Fruit fly (Drosophila melanogaster) whole organism, embryonic: Measurements from ENCODE around the gene SpdS.
A peak's percentile ranks its signal among the peaks of the same experiment; 100 is the strongest.

ENCODE experiments used
- ATbp ChIP-seq: fragments of 200-800 bp; sonication (Bioruptor generic); optimal IDR thresholded peaks from 2 replicates; lab custom pipeline; 2017; ENCODE audit warnings: missing biosample characterization, mild to moderate bottlenecking, missing genetic modification characterization, missing genetic modification reagents
- Ada2b ChIP-seq: fragments of 200-800 bp; sonication (Bioruptor generic); IDR thresholded peaks from 2 replicates; pipeline ENCODE4 v1.3.6; 2022; ENCODE audit warnings: missing biosample characterization, missing genetic modification characterization
- Atf6 ChIP-seq: fragments of 200-800 bp; sonication (Bioruptor generic); IDR thresholded peaks from 2 replicates; pipeline ENCODE4 v1.3.6; 2022; ENCODE audit warnings: missing biosample characterization, missing genetic modification characterization
- Bteb2 ChIP-seq: fragments of 200-800 bp; sonication (Bioruptor generic); optimal IDR thresholded peaks from 2 replicates; lab custom pipeline; 2016; ENCODE audit warnings: missing biosample characterization, missing genetic modification characterization
- CG10366 ChIP-seq: fragments of 200-800 bp; sonication (Bioruptor generic); IDR thresholded peaks from 2 replicates; pipeline ENCODE4 v1.3.6; 2022; ENCODE audit warnings: missing biosample characterization, missing genetic modification characterization
- CG11504 ChIP-seq: fragments of 200-800 bp; sonication (Bioruptor generic); optimal IDR thresholded peaks from 3 replicates; lab custom pipeline; 2019; ENCODE audit warnings: missing biosample characterization, mild to moderate bottlenecking, missing genetic modification characterization, moderate library complexity
- CG12942 ChIP-seq: fragments of 200-800 bp; sonication (Bioruptor generic); optimal IDR thresholded peaks from 3 replicates; lab custom pipeline; 2016; ENCODE audit warnings: missing biosample characterization, missing genetic modification characterization
- CG2116 ChIP-seq: fragments of 200-800 bp; sonication (Bioruptor generic); optimal IDR thresholded peaks from 3 replicates; lab custom pipeline; 2018; ENCODE audit warnings: missing biosample characterization, mild to moderate bottlenecking, missing genetic modification characterization
- CG30403 ChIP-seq: fragments of 200-800 bp; sonication (Bioruptor generic); optimal IDR thresholded peaks from 3 replicates; lab custom pipeline; 2016; ENCODE audit warnings: missing biosample characterization, missing genetic modification characterization
- CG32532 ChIP-seq: fragments of 200-800 bp; sonication (Bioruptor generic); IDR thresholded peaks from 2 replicates; pipeline ENCODE4 v1.3.6; 2022; ENCODE audit warnings: missing biosample characterization, missing genetic modification characterization
- CG32767 ChIP-seq: fragments of 200-800 bp; sonication (Bioruptor generic); IDR thresholded peaks from 2 replicates; pipeline ENCODE4 v1.3.6; 2022; ENCODE audit warnings: missing biosample characterization, missing genetic modification characterization
- CG4820 ChIP-seq: fragments of 200-800 bp; sonication (Bioruptor generic); optimal IDR thresholded peaks from 3 replicates; lab custom pipeline; 2016; ENCODE audit warnings: missing biosample characterization, missing genetic modification characterization
- CG5245 ChIP-seq: fragments of 200-800 bp; sonication (Bioruptor generic); optimal IDR thresholded peaks from 3 replicates; lab custom pipeline; 2016; ENCODE audit warnings: missing biosample characterization, missing genetic modification characterization
- CG6854 ChIP-seq: fragments of 200-800 bp; sonication (Bioruptor generic); optimal IDR thresholded peaks from 3 replicates; lab custom pipeline; 2017; ENCODE audit warnings: missing biosample characterization, mild to moderate bottlenecking, missing genetic modification characterization
- CG7556 ChIP-seq: fragments of 200-800 bp; sonication (Bioruptor generic); optimal IDR thresholded peaks from 2 replicates; lab custom pipeline; 2017; ENCODE audit warnings: missing biosample characterization, mild to moderate bottlenecking, missing genetic modification characterization
- CG7839 ChIP-seq: fragments of 200-800 bp; sonication (Bioruptor generic); optimal IDR thresholded peaks from 3 replicates; lab custom pipeline; 2018; ENCODE audit warnings: missing biosample characterization, mild to moderate bottlenecking, missing genetic modification characterization, moderate library complexity
- Dad ChIP-seq: fragments of 200-800 bp; sonication (Bioruptor generic); optimal IDR thresholded peaks from 3 replicates; lab custom pipeline; 2016; ENCODE audit warnings: missing biosample characterization, missing genetic modification characterization
- Dbx ChIP-seq: fragments of 200-800 bp; sonication (Bioruptor generic); IDR thresholded peaks from 3 replicates; pipeline ENCODE4 v1.3.6; 2022; ENCODE audit warnings: missing biosample characterization, missing genetic modification characterization
- Fer1 ChIP-seq: fragments of 200-800 bp; sonication (Bioruptor generic); optimal IDR thresholded peaks from 2 replicates; lab custom pipeline; 2017; ENCODE audit warnings: missing biosample characterization, mild to moderate bottlenecking, missing genetic modification characterization
- Fer3 ChIP-seq: fragments of 200-800 bp; sonication (Bioruptor generic); optimal IDR thresholded peaks from 2 replicates; lab custom pipeline; 2018; ENCODE audit warnings: missing biosample characterization, mild to moderate bottlenecking, missing genetic modification characterization, moderate library complexity
- HLH54F ChIP-seq: fragments of 200-800 bp; sonication (Bioruptor generic); optimal IDR thresholded peaks from 3 replicates; lab custom pipeline; 2016; ENCODE audit warnings: missing biosample characterization, missing genetic modification characterization
- Hr78 ChIP-seq, 2 experiments: fragments of 200-800 bp in 1 of 2; fragments of >200 bp in 1 of 2; sonication (Bioruptor generic) in 1 of 2; optimal IDR thresholded peaks; 2 replicates each; lab custom pipeline; 2017 to 2019; ENCODE audit warnings: missing biosample characterization in 2 of 2, missing genetic modification characterization in 2 of 2, mild to moderate bottlenecking in 1 of 2, moderate library complexity in 1 of 2
- Jarid2 ChIP-seq: fragments of 200-800 bp; sonication (Bioruptor generic); optimal IDR thresholded peaks from 3 replicates; lab custom pipeline; 2017; ENCODE audit warnings: mild to moderate bottlenecking, missing biosample characterization, missing genetic modification reagents, missing genetic modification characterization
- Lim3 ChIP-seq: fragments of 200-800 bp; sonication (Bioruptor generic); IDR thresholded peaks from 2 replicates; pipeline ENCODE4 v1.3.6; 2022; ENCODE audit warnings: missing biosample characterization, missing genetic modification characterization
- NC2α ChIP-seq: fragments of 200-800 bp; sonication (Bioruptor generic); optimal IDR thresholded peaks from 2 replicates; lab custom pipeline; 2016; ENCODE audit warnings: missing biosample characterization, missing genetic modification characterization
- NfI ChIP-seq: fragments of 200-800 bp; sonication (Bioruptor generic); optimal IDR thresholded peaks from 3 replicates; lab custom pipeline; 2018; ENCODE audit warnings: missing biosample characterization, mild to moderate bottlenecking, missing genetic modification characterization, moderate library complexity
- Pdp1 ChIP-seq, 2 experiments: fragments of 200-800 bp; sonication (Bioruptor generic); optimal IDR thresholded peaks; 3 replicates each; lab custom pipeline; 2016; ENCODE audit warnings: missing biosample characterization in 2 of 2, missing genetic modification characterization in 2 of 2, mild to moderate bottlenecking in 1 of 2, moderate library complexity in 1 of 2
- Poxn ChIP-seq: fragments of 200-800 bp; sonication (Bioruptor generic); IDR thresholded peaks from 2 replicates; pipeline ENCODE4 v1.3.6; 2022; ENCODE audit warnings: missing biosample characterization, missing genetic modification characterization
- Scr ChIP-seq: fragments of 200-800 bp; sonication (Bioruptor generic); IDR thresholded peaks from 2 replicates; pipeline ENCODE4 v1.3.6; 2022; ENCODE audit warnings: missing biosample characterization, missing genetic modification characterization; ENCODE audit not compliant: partially characterized antibody
- Ssrp ChIP-seq: fragments of 200-800 bp; sonication (Bioruptor generic); optimal IDR thresholded peaks from 2 replicates; lab custom pipeline; 2018; ENCODE audit warnings: missing biosample characterization, mild to moderate bottlenecking, missing genetic modification characterization, moderate library complexity
- Xbp1 ChIP-seq: fragments of 200-800 bp; sonication (Bioruptor generic); optimal IDR thresholded peaks from 3 replicates; lab custom pipeline; 2016; ENCODE audit warnings: missing biosample characterization, mild to moderate bottlenecking, missing genetic modification characterization
- Xrp1 ChIP-seq: fragments of 200-800 bp; sonication (Bioruptor generic); IDR thresholded peaks from 2 replicates; pipeline ENCODE4 v1.3.6; 2022; ENCODE audit warnings: missing biosample characterization, missing genetic modification characterization
- ash1 ChIP-seq: fragments of 200-800 bp; sonication (Bioruptor generic); optimal IDR thresholded peaks from 2 replicates; lab custom pipeline; 2018; ENCODE audit warnings: missing biosample characterization, mild to moderate bottlenecking, missing genetic modification characterization
- bab2 ChIP-seq: fragments of 200-800 bp; sonication (Bioruptor generic); optimal IDR thresholded peaks from 2 replicates; lab custom pipeline; 2016; ENCODE audit warnings: missing biosample characterization, missing genetic modification characterization
- dmrt11E ChIP-seq: fragments of 200-800 bp; sonication (Bioruptor generic); optimal IDR thresholded peaks from 3 replicates; lab custom pipeline; 2018; ENCODE audit warnings: missing biosample characterization, mild to moderate bottlenecking, missing genetic modification characterization, moderate library complexity
- ewg ChIP-seq: fragments of 200-800 bp; sonication (Bioruptor generic); optimal IDR thresholded peaks from 3 replicates; lab custom pipeline; 2017; ENCODE audit warnings: mild to moderate bottlenecking, missing biosample characterization, missing genetic modification reagents, missing genetic modification characterization
- fd3F ChIP-seq: fragments of 200-800 bp; sonication (Bioruptor generic); optimal IDR thresholded peaks from 2 replicates; lab custom pipeline; 2018; ENCODE audit warnings: missing biosample characterization, mild to moderate bottlenecking, missing genetic modification characterization, moderate library complexity
- fd96Cb ChIP-seq: fragments of 200-800 bp; sonication (Bioruptor generic); optimal IDR thresholded peaks from 2 replicates; lab custom pipeline; 2018; ENCODE audit warnings: missing biosample characterization, mild to moderate bottlenecking, missing genetic modification characterization, moderate library complexity
- gsb ChIP-seq: fragments of 200-800 bp; sonication (Bioruptor generic); IDR thresholded peaks from 2 replicates; pipeline ENCODE4 v1.3.6; 2022; ENCODE audit warnings: missing biosample characterization, missing genetic modification characterization
- insv ChIP-seq, 2 experiments: fragments of 200-800 bp; sonication (Bioruptor generic); optimal IDR thresholded peaks; 3 replicates each; lab custom pipeline; 2016 to 2018; ENCODE audit warnings: missing biosample characterization in 2 of 2, missing genetic modification characterization in 2 of 2
- lmd ChIP-seq: fragments of 200-800 bp; sonication (Bioruptor generic); IDR thresholded peaks from 2 replicates; pipeline ENCODE4 v1.3.6; 2022; ENCODE audit warnings: missing biosample characterization, missing genetic modification characterization
- nom ChIP-seq: fragments of 200-800 bp; sonication (Bioruptor generic); optimal IDR thresholded peaks from 2 replicates; lab custom pipeline; 2017; ENCODE audit warnings: missing biosample characterization, missing genetic modification characterization, mild to moderate bottlenecking, moderate library complexity, missing genetic modification reagents
- p53 ChIP-seq: fragments of 200-800 bp; sonication (Bioruptor generic); optimal IDR thresholded peaks from 2 replicates; lab custom pipeline; 2016; ENCODE audit warnings: missing biosample characterization, missing genetic modification characterization
- pan ChIP-seq, 4 experiments: fragments of >200 bp in 3 of 4; fragments of 200-800 bp in 1 of 4; sonication (Bioruptor generic) in 1 of 4; optimal IDR thresholded peaks in 3 of 4; IDR thresholded peaks in 1 of 4; 2 replicates each; pipeline versions ENCODE4 v1.3.6 to Lab custom; 2017 to 2022; ENCODE audit warnings: missing biosample characterization in 2 of 4, missing genetic modification characterization in 2 of 4, mixed read lengths in 1 of 4
- phol ChIP-seq: fragments of 200-800 bp; sonication (Bioruptor generic); optimal IDR thresholded peaks from 3 replicates; lab custom pipeline; 2018; ENCODE audit warnings: missing biosample characterization, mild to moderate bottlenecking, missing genetic modification characterization, moderate library complexity
- row ChIP-seq: fragments of 200-800 bp; sonication (Bioruptor generic); IDR thresholded peaks from 3 replicates; pipeline ENCODE4 v1.3.6; 2022; ENCODE audit warnings: missing biosample characterization, missing genetic modification characterization
- shn ChIP-seq: fragments of 200-800 bp; sonication (Bioruptor generic); optimal IDR thresholded peaks from 3 replicates; lab custom pipeline; 2016; ENCODE audit warnings: missing biosample characterization, missing genetic modification characterization
- sna ChIP-seq: fragments of 200-800 bp; sonication (Bioruptor generic); IDR thresholded peaks from 2 replicates; pipeline ENCODE4 v1.3.6; 2022; ENCODE audit warnings: missing biosample characterization, missing genetic modification characterization; ENCODE audit not compliant: partially characterized antibody
- toy ChIP-seq: fragments of 200-800 bp; sonication (Bioruptor generic); IDR thresholded peaks from 2 replicates; pipeline ENCODE4 v1.3.6; 2022; ENCODE audit warnings: missing biosample characterization, missing genetic modification characterization
- twi ChIP-seq: fragments of 200-800 bp; optimal IDR thresholded peaks from 2 replicates; lab custom pipeline; 2019; ENCODE audit warnings: missing biosample characterization, mild to moderate bottlenecking, missing genetic modification characterization, moderate library complexity

The SpdS gene

dm6 chr3R:9613124-9613523 is 18.3 kb upstream of the SpdS start (continued):
- no peak for TF ChIP-seq pan (optimal IDR thresholded peaks at IDR 0.05; lab: Kevin White, UChicago)
- peak in 1 of 2 experiments; percentile 72 for TF ChIP-seq pan (GFP tag; optimal IDR thresholded peaks at IDR 0.05 in 1 of 2, IDR thresholded peaks at IDR 0.05 in 1 of 2)
- TF ChIP-seq CG5245: peak; percentile 63
- TF ChIP-seq Dad (GFP tag; lab: Kevin White, UChicago): peak; percentile 59
- peak; percentile 43 for TF ChIP-seq CG6854 (GFP tag; lab: Kevin White, UChicago)
- peak; percentile 52 to 54 for TF ChIP-seq Pdp1 (GFP tag; optimal IDR thresholded peaks at IDR 0.05; lab: Kevin White, UChicago)
- TF ChIP-seq CG2116 (GFP tag; lab: Kevin White, UChicago): no peak
- TF ChIP-seq Scr (GFP tag; lab: Robert Waterston, UW): no peak
- no peak for TF ChIP-seq sna (GFP tag; lab: Robert Waterston, UW)
- TF ChIP-seq CG7839: peak; percentile 69
- TF ChIP-seq CG11504 (tag; lab: Kevin White, UChicago): peak; percentile 83
- TF ChIP-seq ash1 (GFP tag; lab: Kevin White, UChicago): no peak
- TF ChIP-seq nom (GFP tag; lab: Kevin White, UChicago): no peak
- TF ChIP-seq ewg: peak; percentile 65
- no peak for TF ChIP-seq gsb
- TF ChIP-seq bab2 (GFP tag; lab: Kevin White, UChicago): peak; percentile 65
- TF ChIP-seq dmrt11E (tag; lab: Kevin White, UChicago): peak; percentile 5
- no peak for TF ChIP-seq Jarid2
- TF ChIP-seq Bteb2: peak; percentile 40
- TF ChIP-seq ATbp (GFP tag; lab: Kevin White, UChicago): peak; percentile 38
- peak; percentile 24 for TF ChIP-seq CG12942 (GFP tag; lab: Kevin White, UChicago)
- peak; percentile 40 for TF ChIP-seq fd3F (GFP tag; lab: Kevin White, UChicago)
- TF ChIP-seq Atf6 (GFP tag; lab: Robert Waterston, UW): peak; percentile 59
- peak; percentile 74 for TF ChIP-seq Ada2b
- peak; percentile 16 for TF ChIP-seq Ssrp (tag; lab: Kevin White, UChicago)
- TF ChIP-seq twi (tag; lab: Kevin White, UChicago): no peak
- TF ChIP-seq Hr78 (GFP tag; optimal IDR thresholded peaks at IDR 0.05; lab: Kevin White, UChicago): no peak
- TF ChIP-seq row (GFP tag; lab: Robert Waterston, UW): peak; percentile 64
- TF ChIP-seq Dbx: peak; percentile 58; the same call in 1 of the 3 replicates
- TF ChIP-seq fd96Cb (tag; lab: Kevin White, UChicago): peak; percentile 66
- peak; percentile 48 for TF ChIP-seq NfI
- TF ChIP-seq phol (tag; lab: Kevin White, UChicago): peak; percentile 59
- TF ChIP-seq Lim3 (GFP tag; lab: Robert Waterston, UW): no peak
- peak; percentile 70 for TF ChIP-seq Xbp1 (GFP tag; lab: Kevin White, UChicago)
- TF ChIP-seq CG10366 (GFP tag; lab: Robert Waterston, UW): peak; percentile 59; the same call in 1 of the 2 replicates
- TF ChIP-seq NC2α (GFP tag; lab: Kevin White, UChicago): no peak
- TF ChIP-seq Fer1 (GFP tag; lab: Kevin White, UChicago): peak; percentile 80
- TF ChIP-seq CG30403 (GFP tag; lab: Kevin White, UChicago): peak; percentile 72
- peak; percentile 46 for TF ChIP-seq HLH54F (GFP tag; lab: Kevin White, UChicago)
- TF ChIP-seq CG32767 (GFP tag; lab: Robert Waterston, UW): peak; percentile 53; the same call in 1 of the 2 replicates
- peak; percentile 62 for TF ChIP-seq Fer3 (tag; lab: Kevin White, UChicago)
- peak; percentile 46 for TF ChIP-seq CG7556
- TF ChIP-seq insv (GFP tag; optimal IDR thresholded peaks at IDR 0.05; lab: Kevin White, UChicago): no peak
- TF ChIP-seq Poxn (GFP tag; lab: Robert Waterston, UW): 0 out of 2 replicates have a peak, but pooled peaks have one; percentile 8
- peak; percentile 4 for TF ChIP-seq p53
- peak; percentile 57 for TF ChIP-seq Xrp1 (GFP tag; lab: Robert Waterston, UW)
- TF ChIP-seq lmd: peak; percentile 61
- TF ChIP-seq shn: no peak
- no peak for TF ChIP-seq toy (GFP tag; lab: Robert Waterston, UW)
- peak; percentile 62 for TF ChIP-seq CG4820 (GFP tag; lab: Kevin White, UChicago)
- peak; percentile 45; the same call in 1 of the 2 replicates for TF ChIP-seq CG32532 (GFP tag; lab: Robert Waterston, UW)
